Worm (Caenorhabditis elegans) whole organism, L1 larva: ENCODE results near the gene ZK686.1.

Experiments
- F16B12.6 ChIP-seq: fragments of 150-350 bp; optimal IDR thresholded peaks from 2 replicates; lab custom pipeline; 2014; ENCODE audit warnings: missing biosample characterization, missing genetic modification characterization
- Y116A8C.19 ChIP-seq: sonication (generic microtip); optimal IDR thresholded peaks from 2 replicates; lab custom pipeline; 2016; ENCODE audit warnings: missing compliant biosample characterization, missing genetic modification characterization, borderline replicate concordance
- aly-2 ChIP-seq: fragments of 150-350 bp; optimal IDR thresholded peaks from 2 replicates; lab custom pipeline; 2014; ENCODE audit warnings: missing biosample characterization, missing genetic modification characterization
- ama-1 ChIP-seq: fragments of 150-350 bp; optimal IDR thresholded peaks from 2 replicates; lab custom pipeline; 2014
- ceh-63 ChIP-seq: fragments of 200-800 bp; sonication (Bioruptor generic); optimal IDR thresholded peaks from 2 replicates; lab custom pipeline; 2018; ENCODE audit warnings: mild to moderate bottlenecking, missing genetic modification characterization, missing compliant biosample characterization
- ceh-8 ChIP-seq: fragments of 200-800 bp; sonication (Bioruptor generic); optimal IDR thresholded peaks from 2 replicates; lab custom pipeline; 2018; ENCODE audit warnings: mild to moderate bottlenecking, missing genetic modification characterization, moderate library complexity, missing compliant biosample characterization
- ceh-82 ChIP-seq, 3 experiments: fragments of 150-350 bp in 1 of 3; sonication (generic microtip) in 2 of 3; optimal IDR thresholded peaks; 2 replicates each; lab custom pipeline; 2014 to 2017; ENCODE audit warnings: missing biosample characterization in 3 of 3, missing genetic modification characterization in 3 of 3
- ceh-88 ChIP-seq: fragments of 200-800 bp; sonication (Bioruptor generic); IDR thresholded peaks from 2 replicates; pipeline ENCODE4 v1.3.6; 2022; ENCODE audit warnings: missing genetic modification characterization, missing compliant biosample characterization
- dpl-1 ChIP-seq, 3 experiments: fragments of 150-350 bp in 2 of 3; sonication (generic microtip) in 1 of 3; optimal IDR thresholded peaks; 2 replicates each; lab custom pipeline; 2014 to 2017; ENCODE audit warnings: missing biosample characterization in 3 of 3, missing genetic modification characterization in 3 of 3, missing genetic modification reagents in 3 of 3
- efl-1 ChIP-seq, 4 experiments: fragments of 150-350 bp; optimal IDR thresholded peaks in 3 of 4; peaks in 1 of 4; 1 replicate in 1 of 4; 2 replicates in 3 of 4; lab custom pipeline; 2014; ENCODE audit warnings: missing biosample characterization in 2 of 4, missing genetic modification characterization in 2 of 4, missing genetic modification reagents in 2 of 4
- efl-3 ChIP-seq: fragments of 200-800 bp; sonication (Bioruptor generic); optimal IDR thresholded peaks from 2 replicates; lab custom pipeline; 2018; ENCODE audit warnings: mild to moderate bottlenecking, missing genetic modification characterization, missing compliant biosample characterization
- egl-13 ChIP-seq: sonication (generic microtip); optimal IDR thresholded peaks from 2 replicates; lab custom pipeline; 2016; ENCODE audit warnings: missing genotype, missing genetic modification reagents, missing genetic modification characterization, missing compliant biosample characterization
- fkh-4 ChIP-seq: sonication (generic microtip); optimal IDR thresholded peaks from 2 replicates; lab custom pipeline; 2016; ENCODE audit warnings: missing compliant biosample characterization, missing genetic modification characterization, borderline replicate concordance
- fos-1 ChIP-seq: fragments of 150-350 bp; optimal IDR thresholded peaks from 2 replicates; lab custom pipeline; 2014; ENCODE audit warnings: missing biosample characterization, missing genetic modification characterization
- grh-1 ChIP-seq: fragments of 200-800 bp; sonication (Bioruptor generic); IDR thresholded peaks from 2 replicates; pipeline ENCODE4 v1.3.6; 2022; ENCODE audit warnings: missing genetic modification reagents, missing genetic modification characterization, missing compliant biosample characterization
- hlh-17 ChIP-seq: fragments of 200-800 bp; sonication (Bioruptor generic); optimal IDR thresholded peaks from 2 replicates; lab custom pipeline; 2018; ENCODE audit warnings: missing genetic modification characterization, mild to moderate bottlenecking, missing compliant biosample characterization, moderate library complexity, borderline replicate concordance
- jun-1 ChIP-seq: fragments of 150-350 bp; optimal IDR thresholded peaks from 2 replicates; lab custom pipeline; 2014; ENCODE audit warnings: missing biosample characterization, missing genetic modification reagents, missing genetic modification characterization
- lin-35 ChIP-seq, 2 experiments: fragments of 150-350 bp; optimal IDR thresholded peaks; 2 replicates each; lab custom pipeline; 2014; ENCODE audit warnings: missing biosample characterization in 2 of 2, missing genetic modification characterization in 2 of 2, missing genetic modification reagents in 2 of 2
- lir-3 ChIP-seq: sonication (generic microtip); optimal IDR thresholded peaks from 2 replicates; lab custom pipeline; 2016; ENCODE audit warnings: mild to moderate bottlenecking, missing genetic modification characterization, moderate library complexity, missing compliant biosample characterization; ENCODE audit not compliant: poor library complexity
- lsy-2 ChIP-seq, 2 experiments: fragments of 150-350 bp; optimal IDR thresholded peaks; 2 replicates each; lab custom pipeline; 2014; ENCODE audit warnings: missing biosample characterization in 2 of 2, missing genetic modification characterization in 2 of 2
- mab-9 ChIP-seq: fragments of 200-800 bp; sonication (Bioruptor generic); IDR thresholded peaks from 2 replicates; pipeline ENCODE4 v1.3.6; 2022; ENCODE audit warnings: missing genetic modification reagents, missing genetic modification characterization, missing compliant biosample characterization
- mef-2 ChIP-seq: fragments of 150-350 bp; optimal IDR thresholded peaks from 2 replicates; lab custom pipeline; 2014; ENCODE audit warnings: missing biosample characterization, missing genetic modification characterization
- nhr-12 ChIP-seq: sonication (generic microtip); optimal IDR thresholded peaks from 2 replicates; lab custom pipeline; 2017; ENCODE audit warnings: missing biosample characterization, missing genetic modification characterization
- nhr-28 ChIP-seq: fragments of 150-350 bp; optimal IDR thresholded peaks from 2 replicates; lab custom pipeline; 2014; ENCODE audit warnings: missing biosample characterization, missing genetic modification characterization
- nhr-47 ChIP-seq: sonication (generic microtip); optimal IDR thresholded peaks from 2 replicates; lab custom pipeline; 2016; ENCODE audit warnings: mild to moderate bottlenecking, missing genetic modification characterization, moderate library complexity, missing compliant biosample characterization
- nhr-71 ChIP-seq: sonication (generic microtip); optimal IDR thresholded peaks from 2 replicates; lab custom pipeline; 2016; ENCODE audit warnings: mild to moderate bottlenecking, missing genetic modification characterization, moderate library complexity, missing compliant biosample characterization
- nhr-84 ChIP-seq: sonication (generic microtip); optimal IDR thresholded peaks from 2 replicates; lab custom pipeline; 2017; ENCODE audit warnings: missing biosample characterization, missing genetic modification characterization
- nhr-85 ChIP-seq: sonication (generic microtip); peaks from one replicate; lab custom pipeline; 2016; ENCODE audit warnings: missing genetic modification characterization, inconsistent platforms, missing compliant biosample characterization
- nhr-90 ChIP-seq: sonication (generic microtip); optimal IDR thresholded peaks from 2 replicates; lab custom pipeline; 2016; ENCODE audit warnings: mild to moderate bottlenecking, missing genetic modification characterization, missing compliant biosample characterization; ENCODE audit not compliant: poor library complexity
- rnt-1 ChIP-seq: sonication (generic microtip); optimal IDR thresholded peaks from 2 replicates; lab custom pipeline; 2016; ENCODE audit warnings: mild to moderate bottlenecking, missing genetic modification characterization, moderate library complexity, missing compliant biosample characterization
- snpc-4 ChIP-seq: fragments of 150-350 bp; optimal IDR thresholded peaks from 2 replicates; lab custom pipeline; 2014; ENCODE audit warnings: missing biosample characterization, missing genetic modification characterization
- snu-23 ChIP-seq: sonication (generic microtip); optimal IDR thresholded peaks from 2 replicates; lab custom pipeline; 2016; ENCODE audit warnings: missing genetic modification characterization, missing compliant biosample characterization
- sox-4 ChIP-seq: sonication (generic microtip); optimal IDR thresholded peaks from 2 replicates; lab custom pipeline; 2016; ENCODE audit warnings: missing genetic modification characterization, missing compliant biosample characterization
- sup-37 ChIP-seq: fragments of 200-800 bp; sonication (Bioruptor generic); optimal IDR thresholded peaks from 2 replicates; lab custom pipeline; 2018; ENCODE audit warnings: mild to moderate bottlenecking, missing genetic modification characterization, missing compliant biosample characterization
- swsn-7 ChIP-seq: sonication (generic microtip); optimal IDR thresholded peaks from 2 replicates; lab custom pipeline; 2016; ENCODE audit warnings: missing genetic modification characterization, missing compliant biosample characterization
- unc-130 ChIP-seq: fragments of 150-350 bp; optimal IDR thresholded peaks from 2 replicates; lab custom pipeline; 2017; ENCODE audit warnings: missing biosample characterization, missing genetic modification characterization, inconsistent platforms
- unc-86 ChIP-seq: sonication (generic microtip); optimal IDR thresholded peaks from 2 replicates; lab custom pipeline; 2016; ENCODE audit warnings: missing genetic modification characterization, missing compliant biosample characterization
- ztf-4 ChIP-seq: fragments of 150-350 bp; optimal IDR thresholded peaks from 2 replicates; lab custom pipeline; 2014; ENCODE audit warnings: missing biosample characterization, missing genetic modification characterization

ZK686.1 gene

ce11 chrIII:7814159-7815055, 41.5 kb downstream of the ZK686.1 start, which contains the start of gene egl-5:
Gene egl-5 (plus strand): TSS chrIII:7814374.
- TF ChIP-seq lsy-2 (tag; optimal IDR thresholded peaks at IDR 0.05; lab: Kevin White, UChicago) (peak in 1 of 2 experiments; percentile 20), nhr-85 (tag; lab: Kevin White, UChicago) (peak; percentile 31), dpl-1 (GFP tag; optimal IDR thresholded peaks at IDR 0.05; lab: Kevin White, UChicago) (peak in 1 of 3 experiments; percentile 99), rnt-1 (tag; lab: Kevin White, UChicago) (no peak), jun-1 (tag; lab: Kevin White, UChicago) (no peak)

ce11 chrIII:7815056-7815366, 42.1 kb downstream of the ZK686.1 start:
- no peak for TF ChIP-seq fos-1 (tag; lab: Kevin White, UChicago)
- TF ChIP-seq mef-2 (tag; lab: Kevin White, UChicago) = no peak
- TF ChIP-seq ceh-82 (tag; optimal IDR thresholded peaks at IDR 0.05; lab: Kevin White, UChicago) = no peak
- no peak for TF ChIP-seq mab-9 (GFP tag; lab: Robert Waterston, UW)
- no peak for TF ChIP-seq aly-2 (tag; lab: Kevin White, UChicago)
- no peak for TF ChIP-seq F16B12.6 (tag; lab: Kevin White, UChicago)
- TF ChIP-seq nhr-28 (tag; lab: Kevin White, UChicago) = no peak
- TF ChIP-seq nhr-90 = no peak
- TF ChIP-seq egl-13 = no peak
- TF ChIP-seq grh-1 = no peak
- no peak for TF ChIP-seq unc-130
- TF ChIP-seq nhr-71 (tag; lab: Kevin White, UChicago) = no peak
- TF ChIP-seq efl-1 (optimal IDR thresholded peaks at IDR 0.05; lab: Kevin White, UChicago) = no peak
- TF ChIP-seq efl-1 (GFP tag; optimal IDR thresholded peaks at IDR 0.05 in 1 of 2; lab: Kevin White, UChicago) = no peak
- TF ChIP-seq ceh-8 = no peak
- no peak for TF ChIP-seq dpl-1 (GFP tag; optimal IDR thresholded peaks at IDR 0.05; lab: Kevin White, UChicago)

- TF ChIP-seq sup-37 (no peak), dpl-1 (GFP tag; optimal IDR thresholded peaks at IDR 0.05; lab: Kevin White, UChicago) (peak in 1 of 3 experiments; percentile 82), nhr-85 (tag; lab: Kevin White, UChicago) (peak; percentile 3)
- TF ChIP-seq, all 84 proteins: peak for 2
Measured at ce11 chrIII:7815571-7816348, 42.8 kb downstream of the ZK686.1 start.

- TF ChIP-seq efl-1 (optimal IDR thresholded peaks at IDR 0.05; lab: Kevin White, UChicago) (no peak), efl-1 (GFP tag; optimal IDR thresholded peaks at IDR 0.05 in 1 of 2; lab: Kevin White, UChicago) (peak in 1 of 2 experiments; percentile 54), ceh-82 (tag; optimal IDR thresholded peaks at IDR 0.05; lab: Kevin White, UChicago) (no peak), dpl-1 (GFP tag; optimal IDR thresholded peaks at IDR 0.05; lab: Kevin White, UChicago) (peak in 1 of 3 experiments; percentile 99)
Measured at ce11 chrIII:7816463-7816862, 43.5 kb downstream of the ZK686.1 start.

ce11 chrIII:7818965-7819364, 46.0 kb downstream of the ZK686.1 start:
- TF ChIP-seq jun-1 (tag; lab: Kevin White, UChicago) = no peak
- TF ChIP-seq ama-1 (lab: Kevin White, UChicago) = no peak
- TF ChIP-seq ztf-4 (tag; lab: Kevin White, UChicago) = no peak
- TF ChIP-seq nhr-12 (tag; lab: Kevin White, UChicago) = no peak
- no peak for TF ChIP-seq hlh-17 (GFP tag; lab: Kevin White, UChicago)
- no peak for TF ChIP-seq fos-1 (tag; lab: Kevin White, UChicago)
- TF ChIP-seq snpc-4 (tag; lab: Kevin White, UChicago) = no peak
- no peak for TF ChIP-seq egl-13
- TF ChIP-seq unc-130 = no peak

- TF ChIP-seq lin-35 (GFP tag; optimal IDR thresholded peaks at IDR 0.05; lab: Kevin White, UChicago) = no peak
- no peak for TF ChIP-seq nhr-84 (tag; lab: Kevin White, UChicago)
- TF ChIP-seq ceh-88 (GFP tag; lab: Robert Waterston, UW) = no peak
- no peak for TF ChIP-seq nhr-47 (tag; lab: Kevin White, UChicago)
- peak; percentile 38 for TF ChIP-seq unc-86 (tag; lab: Kevin White, UChicago)
- no peak for TF ChIP-seq ceh-63
- no peak for TF ChIP-seq efl-3 (GFP tag; lab: Kevin White, UChicago)
- TF ChIP-seq ama-1 (lab: Kevin White, UChicago) = no peak
- TF ChIP-seq lir-3 = no peak
- no peak for TF ChIP-seq snpc-4 (tag; lab: Kevin White, UChicago)
- TF ChIP-seq sox-4 (tag; lab: Kevin White, UChicago) = no peak
- no peak for TF ChIP-seq snu-23 (GFP tag; lab: Kevin White, UChicago)
- TF ChIP-seq swsn-7 (tag; lab: Kevin White, UChicago) = no peak
- peak; percentile 25 to 59 for TF ChIP-seq lsy-2 (tag; optimal IDR thresholded peaks at IDR 0.05; lab: Kevin White, UChicago)
- no peak for TF ChIP-seq fkh-4 (tag; lab: Kevin White, UChicago)
- TF ChIP-seq Y116A8C.19 (tag; lab: Kevin White, UChicago) = no peak
Measured at ce11 chrIII:7819866-7820265, 46.9 kb downstream of the ZK686.1 start.
